Fruit fly (Drosophila melanogaster): Measurements from ENCODE around the gene CG16888.

CG16888 gene

dm6 chr2L:13803032-13803661 is 9.9 kb downstream of the CG16888 start, which contains the start of gene CAH1 (continued):
- TF ChIP-seq CG1832 (GFP tag; optimal IDR thresholded peaks at IDR 0.05) (no peak), dm (GFP tag; optimal IDR thresholded peaks at IDR 0.05) (no peak), D19B (GFP tag; optimal IDR thresholded peaks at IDR 0.05) (no peak), rib (GFP tag; IDR thresholded peaks at IDR 0.05) (peak; percentile 54; the same call in 1 of the 2 replicates), ftz-f1 (GFP tag; optimal IDR thresholded peaks at IDR 0.05) (peak; percentile 63), Rx (GFP tag; IDR thresholded peaks at IDR 0.05) (no peak), Deaf1 (tag; optimal IDR thresholded peaks at IDR 0.05) (no peak), CG3163 (GFP tag; optimal IDR thresholded peaks at IDR 0.05) (no peak), Awh (GFP tag; IDR thresholded peaks at IDR 0.05) (no peak), CG15514 (GFP tag; optimal IDR thresholded peaks at IDR 0.05) (peak; percentile 21), CG8089 (GFP tag; optimal IDR thresholded peaks at IDR 0.05) (no peak), CG13775 (GFP tag; optimal IDR thresholded peaks at IDR 0.05) (no peak), CG6175 (GFP tag; IDR thresholded peaks at IDR 0.05) (0 out of 3 replicates have a peak, but pooled peaks have one; percentile 61), unc-4 (GFP tag; IDR thresholded peaks at IDR 0.05; ENCODE audit: partially characterized antibody) (no peak), dimm (GFP tag; IDR thresholded peaks at IDR 0.05) (no peak), eyg (GFP tag; optimal IDR thresholded peaks at IDR 0.05) (no peak), CG6854 (GFP tag; optimal IDR thresholded peaks at IDR 0.05) (no peak), al (GFP tag; IDR thresholded peaks at IDR 0.05) (no peak), lilli (GFP tag; optimal IDR thresholded peaks at IDR 0.05) (no peak), kah (GFP tag; optimal IDR thresholded peaks at IDR 0.05) (no peak), CG4424 (GFP tag; optimal IDR thresholded peaks at IDR 0.05) (no peak), HLH3B (GFP tag; IDR thresholded peaks at IDR 0.05) (no peak), chn (GFP tag; optimal IDR thresholded peaks at IDR 0.05) (no peak), dan (GFP tag; IDR thresholded peaks at IDR 0.05) (no peak), tgo (GFP tag; IDR thresholded peaks at IDR 0.05) (no peak; the same call in 2 of the 3 replicates), esg (GFP tag; conservative IDR thresholded peaks at IDR 0.05) (no peak), CG13287 (GFP tag; IDR thresholded peaks at IDR 0.05; ENCODE audit: partially characterized antibody) (peak; percentile 44), gt (GFP tag; IDR thresholded peaks at IDR 0.05) (no peak), Ets97D (GFP tag; optimal IDR thresholded peaks at IDR 0.05) (no peak), tna (GFP tag; IDR thresholded peaks at IDR 0.05; ENCODE audit: partially characterized antibody) (no peak), Antp (GFP tag; optimal IDR thresholded peaks at IDR 0.05) (no peak), Meics (GFP tag; optimal IDR thresholded peaks at IDR 0.05) (no peak), Drgx (GFP tag; IDR thresholded peaks at IDR 0.05) (no peak), Lim3 (GFP tag; IDR thresholded peaks at IDR 0.05) (no peak), E2f1 (GFP tag; IDR thresholded peaks at IDR 0.05) (no peak), CG15011 (GFP tag; optimal IDR thresholded peaks at IDR 0.05) (no peak), MTF-1 (GFP tag; optimal IDR thresholded peaks at IDR 0.05; ENCODE audit: borderline replicate concordance) (no peak), dysf (GFP tag; IDR thresholded peaks at IDR 0.05) (no peak), HmgZ (tag; optimal IDR thresholded peaks at IDR 0.05) (no peak), CG4854 (GFP tag; optimal IDR thresholded peaks at IDR 0.05) (no peak), Aef1 (GFP tag; IDR thresholded peaks at IDR 0.05) (no peak), CrebB (tag; optimal IDR thresholded peaks at IDR 0.05) (no peak), slbo (GFP tag; IDR thresholded peaks at IDR 0.05) (0 out of 2 replicates have a peak, but pooled peaks have one; percentile 5), CG2116 (GFP tag; optimal IDR thresholded peaks at IDR 0.05) (no peak), Hey (tag; optimal IDR thresholded peaks at IDR 0.05) (no peak), chm (GFP tag; IDR thresholded peaks at IDR 0.05) (no peak), CG2875 (GFP tag; optimal IDR thresholded peaks at IDR 0.05) (no peak), Hmr (GFP tag; optimal IDR thresholded peaks at IDR 0.05) (no peak), zfh2 (GFP tag; optimal IDR thresholded peaks at IDR 0.05) (no peak), CG2202 (tag; optimal IDR thresholded peaks at IDR 0.05) (no peak), Gsc (GFP tag; IDR thresholded peaks at IDR 0.05) (no peak), CG10431 (GFP tag; optimal IDR thresholded peaks at IDR 0.05) (no peak)

Measured in whole organism, embryonic.